Worm (Caenorhabditis elegans) whole organism, late embryonic: ENCODE results near the gene K06B4.4.

ENCODE experiments used
- C38D4.7 ChIP-seq: fragments of 200-800 bp; sonication (Bioruptor generic); optimal IDR thresholded peaks from 2 replicates; lab custom pipeline; 2018; ENCODE audit warnings: mild to moderate bottlenecking, missing genetic modification characterization, moderate library complexity, missing compliant biosample characterization
- F13H6.1 ChIP-seq: sonication (generic microtip); optimal IDR thresholded peaks from 2 replicates; lab custom pipeline; 2016; ENCODE audit warnings: missing genetic modification characterization, missing compliant biosample characterization
- ama-1 ChIP-seq: fragments of 150-350 bp; optimal IDR thresholded peaks from 2 replicates; lab custom pipeline; 2014
- ceh-24 ChIP-seq: sonication (generic microtip); optimal IDR thresholded peaks from 2 replicates; lab custom pipeline; 2016; ENCODE audit warnings: mild to moderate bottlenecking, missing genetic modification characterization, missing compliant biosample characterization
- dve-1 ChIP-seq: sonication (generic microtip); optimal IDR thresholded peaks from 2 replicates; lab custom pipeline; 2017; ENCODE audit warnings: antibody characterized with exemption, mild to moderate bottlenecking, missing genetic modification characterization, missing compliant biosample characterization
- hlh-6 ChIP-seq: sonication (generic microtip); optimal IDR thresholded peaks from 2 replicates; lab custom pipeline; 2016; ENCODE audit warnings: missing genotype, missing genetic modification characterization, missing compliant biosample characterization
- nhr-11 ChIP-seq: fragments of 150-350 bp; optimal IDR thresholded peaks from 2 replicates; lab custom pipeline; 2014; ENCODE audit warnings: missing biosample characterization, missing genetic modification characterization
- nhr-232 ChIP-seq: sonication (generic microtip); optimal IDR thresholded peaks from 2 replicates; lab custom pipeline; 2016; ENCODE audit warnings: missing genetic modification characterization, missing compliant biosample characterization
- pha-4 ChIP-seq: fragments of 150-350 bp; optimal IDR thresholded peaks from 2 replicates; lab custom pipeline; 2018; ENCODE audit warnings: missing biosample characterization, missing genetic modification reagents, missing genetic modification characterization
- pros-1 ChIP-seq: fragments of 150-350 bp; optimal IDR thresholded peaks from 2 replicates; lab custom pipeline; 2014; ENCODE audit warnings: missing biosample characterization, missing genetic modification reagents, missing genetic modification characterization
- unc-86 ChIP-seq: sonication (generic microtip); optimal IDR thresholded peaks from 2 replicates; lab custom pipeline; 2016; ENCODE audit warnings: missing genetic modification characterization, missing compliant biosample characterization

- TF ChIP-seq unc-86 (no peak), dve-1 (no peak), nhr-11 (tag; lab: Kevin White, UChicago) (no peak), F13H6.1 (tag; lab: Kevin White, UChicago) (no peak), nhr-232 (no peak), hlh-6 (tag; lab: Kevin White, UChicago) (no peak), pros-1 (tag; lab: Kevin White, UChicago) (no peak), pha-4 (tag; lab: Kevin White, UChicago) (no peak), ama-1 (lab: Kevin White, UChicago) (no peak), ceh-24 (no peak), C38D4.7 (GFP tag; lab: Kevin White, UChicago) (no peak)
Measured at ce11 chrV:15702263-15702662, 33.3 kb downstream of the K06B4.4 start, which contains the start of gene nhr-53.
